Fruit fly (Drosophila melanogaster) Kc167 (cell line): ENCODE results near the gene CG43672.

Experiments used
- Myc ChIP-seq: fragments of >200 bp; optimal IDR thresholded peaks from 2 replicates; lab custom pipeline; 2017; ENCODE audit warnings: missing external identifiers
- Sin3A ChIP-seq: fragments of >200 bp; optimal IDR thresholded peaks from 2 replicates; lab custom pipeline; 2018; ENCODE audit warnings: missing external identifiers
- h ChIP-seq: fragments of >200 bp; optimal IDR thresholded peaks from 3 replicates; lab custom pipeline; 2018; ENCODE audit warnings: missing external identifiers
- insv ChIP-seq: fragments of >200 bp; optimal IDR thresholded peaks from 3 replicates; lab custom pipeline; 2018; ENCODE audit warnings: missing external identifiers
- psq ChIP-seq: fragments of >200 bp; optimal IDR thresholded peaks from 2 replicates; lab custom pipeline; 2017; ENCODE audit warnings: missing external identifiers
- ttk ChIP-seq: sonication (Bioruptor generic); optimal IDR thresholded peaks from 2 replicates; lab custom pipeline; 2017; ENCODE audit warnings: missing external identifiers

DNA sequence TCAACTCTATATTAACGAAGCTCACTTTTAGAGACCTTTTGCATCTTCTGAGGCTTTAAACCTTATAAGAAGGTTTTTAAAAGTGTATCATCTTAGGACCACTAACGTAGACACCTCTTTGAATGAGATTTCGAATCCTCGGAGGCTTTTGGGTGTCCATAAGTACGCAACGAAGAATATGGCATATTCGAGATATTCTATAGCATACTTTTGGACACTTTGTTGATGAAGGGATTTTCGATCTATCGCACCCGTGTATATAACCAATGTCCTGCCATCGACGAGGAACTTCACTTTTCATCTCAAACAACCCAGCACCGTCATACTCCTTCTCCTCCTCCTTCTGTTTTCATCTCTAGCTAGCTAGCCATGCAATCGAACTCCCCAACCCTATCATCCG lies 49.6 kb downstream of the CG43672 start:
- TF ChIP-seq psq (lab: Kevin White, UChicago) (no peak), Myc (lab: Kevin White, UChicago) (no peak), Sin3A (lab: Kevin White, UChicago) (no peak), insv (lab: Kevin White, UChicago) (no peak), ttk (lab: Kevin White, UChicago) (no peak), h (lab: Kevin White, UChicago) (no peak)
